1 fruit fly cellular context compared by ENCODE assay signal in genomic region chrX:13838892-13839291, dm6.
TF ChIP-seq lines count a peak whose summit lies in the region.

No protein-coding gene starts in this region.

TF ChIP-seq in whole organism, embryonic, 481 proteins besides CTCF, POLR2A, EP300 and RAD21 (continued from another document and continues in another):
- TF ChIP-seq Atf6 (GFP tag; IDR thresholded peaks at IDR 0.05; lab: Robert Waterston, UW) (peak; percentile 62; the same call in 1 of the 2 replicates), CG4820 (GFP tag; optimal IDR thresholded peaks at IDR 0.05; lab: Kevin White, UChicago) (peak; percentile 83), Rx (GFP tag; IDR thresholded peaks at IDR 0.05; lab: Robert Waterston, UW) (peak; percentile 67), dan (GFP tag; IDR thresholded peaks at IDR 0.05; lab: Robert Waterston, UW) (peak; percentile 44; the same call in 1 of the 2 replicates), Hsf (GFP tag; optimal IDR thresholded peaks at IDR 0.05; lab: Kevin White, UChicago) (peak; percentile 76), CG7271 (tag; optimal IDR thresholded peaks at IDR 0.05; lab: Kevin White, UChicago) (no peak), nerfin-2 (GFP tag; IDR thresholded peaks at IDR 0.05; lab: Robert Waterston, UW; ENCODE audit: partially characterized antibody) (no peak), CG18262 (tag; optimal IDR thresholded peaks at IDR 0.05; lab: Kevin White, UChicago) (peak; percentile 62), CG18619 (GFP tag; optimal IDR thresholded peaks at IDR 0.05; lab: Kevin White, UChicago) (peak; percentile 56), Six4 (GFP tag; optimal IDR thresholded peaks at IDR 0.05; lab: Kevin White, UChicago) (peak; percentile 48), repo (GFP tag; optimal IDR thresholded peaks at IDR 0.05; lab: Kevin White, UChicago) (peak; percentile 64), CG17385 (GFP tag; optimal IDR thresholded peaks at IDR 0.05; lab: Kevin White, UChicago) (peak; percentile 63), slp2 (GFP tag; optimal IDR thresholded peaks at IDR 0.05; lab: Kevin White, UChicago) (peak; percentile 72), CG9437 (GFP tag; optimal IDR thresholded peaks at IDR 0.05; lab: Kevin White, UChicago) (peak; percentile 49), CG7987 (GFP tag; optimal IDR thresholded peaks at IDR 0.05; lab: Kevin White, UChicago) (no peak), ERR (GFP tag; optimal IDR thresholded peaks at IDR 0.05; lab: Kevin White, UChicago) (peak; percentile 68), dimm (GFP tag; IDR thresholded peaks at IDR 0.05; lab: Robert Waterston, UW) (peak; percentile 59), CG42726 (GFP tag; IDR thresholded peaks at IDR 0.05; lab: Robert Waterston, UW; ENCODE audit: partially characterized antibody) (no peak), Mad (GFP tag; optimal IDR thresholded peaks at IDR 0.05; lab: Kevin White, UChicago) (peak; percentile 61), crc (GFP tag; optimal IDR thresholded peaks at IDR 0.05; lab: Kevin White, UChicago) (peak; percentile 59), CG1024 (GFP tag; IDR thresholded peaks at IDR 0.05; lab: Robert Waterston, UW) (peak; percentile 62), CG9215 (GFP tag; IDR thresholded peaks at IDR 0.05; lab: Robert Waterston, UW) (peak; percentile 30; the same call in 1 of the 2 replicates), CG12769 (tag; optimal IDR thresholded peaks at IDR 0.05; lab: Kevin White, UChicago) (peak; percentile 66), CG30403 (GFP tag; optimal IDR thresholded peaks at IDR 0.05; lab: Kevin White, UChicago) (peak; percentile 81), CG13624 (GFP tag; optimal IDR thresholded peaks at IDR 0.05; lab: Kevin White, UChicago) (peak; percentile 58), Xrp1 (GFP tag; IDR thresholded peaks at IDR 0.05; lab: Robert Waterston, UW) (peak; percentile 73), C15 (GFP tag; IDR thresholded peaks at IDR 0.05; lab: Robert Waterston, UW) (0 out of 3 replicates have a peak, but pooled peaks have one; percentile 35), CG8478 (optimal IDR thresholded peaks at IDR 0.05; lab: Kevin White, UChicago) (no peak), HLH3B (GFP tag; IDR thresholded peaks at IDR 0.05; lab: Robert Waterston, UW) (peak; percentile 68), btn (GFP tag; optimal IDR thresholded peaks at IDR 0.05; lab: Kevin White, UChicago) (peak; percentile 52), kah (GFP tag; optimal IDR thresholded peaks at IDR 0.05; lab: Kevin White, UChicago) (peak; percentile 38), cato (GFP tag; optimal IDR thresholded peaks at IDR 0.05; lab: Kevin White, UChicago; ENCODE audit: borderline replicate concordance) (peak; percentile 33), BtbVII (GFP tag; optimal IDR thresholded peaks at IDR 0.05; lab: Kevin White, UChicago) (peak; percentile 29), Hey (tag; optimal IDR thresholded peaks at IDR 0.05; lab: Kevin White, UChicago) (no peak), Meics (GFP tag; optimal IDR thresholded peaks at IDR 0.05; lab: Kevin White, UChicago) (peak; percentile 57), CG11695 (GFP tag; IDR thresholded peaks at IDR 0.05; lab: Robert Waterston, UW) (peak; percentile 79), D19B (GFP tag; optimal IDR thresholded peaks at IDR 0.05; lab: Kevin White, UChicago) (peak; percentile 53), D (optimal IDR thresholded peaks at IDR 0.05; lab: Kevin White, UChicago) (no peak), D (GFP tag; optimal IDR thresholded peaks at IDR 0.05; lab: Kevin White, UChicago) (peak; percentile 59), lab (GFP tag; optimal IDR thresholded peaks at IDR 0.05; lab: Kevin White, UChicago) (peak; percentile 80), row (GFP tag; IDR thresholded peaks at IDR 0.05; lab: Robert Waterston, UW) (peak; percentile 79), CG12071 (GFP tag; optimal IDR thresholded peaks at IDR 0.05; lab: Kevin White, UChicago) (peak; percentile 75), CG12391 (tag; optimal IDR thresholded peaks at IDR 0.05; lab: Kevin White, UChicago) (peak; percentile 78), CG34224 (GFP tag; IDR thresholded peaks at IDR 0.05; lab: Robert Waterston, UW; ENCODE audit: partially characterized antibody) (no peak), Usf (GFP tag; optimal IDR thresholded peaks at IDR 0.05; lab: Kevin White, UChicago) (peak; percentile 58), CG18476 (GFP tag; optimal IDR thresholded peaks at IDR 0.05; lab: Kevin White, UChicago) (peak; percentile 37), CG7839 (tag; optimal IDR thresholded peaks at IDR 0.05; lab: Kevin White, UChicago) (peak; percentile 81), Oaz (GFP tag; IDR thresholded peaks at IDR 0.05; lab: Robert Waterston, UW) (peak; percentile 56), H2.0 (GFP tag; IDR thresholded peaks at IDR 0.05; lab: Robert Waterston, UW) (peak; percentile 80), abd-A (tag; optimal IDR thresholded peaks at IDR 0.05; lab: Kevin White, UChicago) (no peak), Atf-2 (GFP tag; optimal IDR thresholded peaks at IDR 0.05; lab: Kevin White, UChicago) (peak; percentile 62), CG10366 (GFP tag; IDR thresholded peaks at IDR 0.05; lab: Robert Waterston, UW) (peak; percentile 74), cg (GFP tag; optimal IDR thresholded peaks at IDR 0.05; lab: Kevin White, UChicago) (no peak), fd96Cb (tag; optimal IDR thresholded peaks at IDR 0.05; lab: Kevin White, UChicago) (peak; percentile 69), CG12104 (GFP tag; optimal IDR thresholded peaks at IDR 0.05; lab: Kevin White, UChicago) (peak; percentile 45), Pdp1 (GFP tag; optimal IDR thresholded peaks at IDR 0.05; lab: Kevin White, UChicago) (peak; percentile 58 to 64), zfh2 (GFP tag; optimal IDR thresholded peaks at IDR 0.05; lab: Kevin White, UChicago) (peak; percentile 82), chinmo (GFP tag; IDR thresholded peaks at IDR 0.05; lab: Robert Waterston, UW; ENCODE audit: partially characterized antibody) (no peak), nerfin-1 (tag; optimal IDR thresholded peaks at IDR 0.05; lab: Kevin White, UChicago) (peak; percentile 53), CG12942 (GFP tag; optimal IDR thresholded peaks at IDR 0.05; lab: Kevin White, UChicago) (peak; percentile 32), CG17829 (tag; optimal IDR thresholded peaks at IDR 0.05; lab: Kevin White, UChicago) (peak; percentile 42), Sin3A (optimal IDR thresholded peaks at IDR 0.05; lab: Kevin White, UChicago) (no peak), oc (tag; optimal IDR thresholded peaks at IDR 0.05; lab: Kevin White, UChicago) (peak; percentile 79), CG17361 (GFP tag; IDR thresholded peaks at IDR 0.05; lab: Robert Waterston, UW) (peak; percentile 64), Dip2 (GFP tag; IDR thresholded peaks at IDR 0.05; lab: Robert Waterston, UW) (no peak), slbo (GFP tag; IDR thresholded peaks at IDR 0.05; lab: Robert Waterston, UW) (peak; percentile 73), CG14667 (GFP tag; IDR thresholded peaks at IDR 0.05; lab: Robert Waterston, UW) (peak; percentile 48), CG33213 (GFP tag; optimal IDR thresholded peaks at IDR 0.05; lab: Kevin White, UChicago) (peak; percentile 40), Dfd (GFP tag; optimal IDR thresholded peaks at IDR 0.05; lab: Kevin White, UChicago) (no peak), Max (GFP tag; optimal IDR thresholded peaks at IDR 0.05; lab: Kevin White, UChicago) (peak; percentile 37), eyg (GFP tag; optimal IDR thresholded peaks at IDR 0.05; lab: Kevin White, UChicago) (peak; percentile 33), Nf-YB (GFP tag; optimal IDR thresholded peaks at IDR 0.05; lab: Kevin White, UChicago) (peak; percentile 38), dysf (GFP tag; IDR thresholded peaks at IDR 0.05; lab: Robert Waterston, UW) (peak; percentile 79), CG6689 (GFP tag; IDR thresholded peaks at IDR 0.05; lab: Robert Waterston, UW) (peak; percentile 69), br (optimal IDR thresholded peaks at IDR 0.05; lab: Kevin White, UChicago) (no peak), Lhr (GFP tag; optimal IDR thresholded peaks at IDR 0.05; lab: Kevin White, UChicago) (peak; percentile 28), CG7963 (GFP tag; IDR thresholded peaks at IDR 0.05; lab: Robert Waterston, UW; ENCODE audit: partially characterized antibody) (no peak), CG11093 (GFP tag; IDR thresholded peaks at IDR 0.05; lab: Robert Waterston, UW) (no peak; the same call in 2 of the 3 replicates), fru (optimal IDR thresholded peaks at IDR 0.05; lab: Kevin White, UChicago) (no peak), CG1529 (GFP tag; optimal IDR thresholded peaks at IDR 0.05; lab: Kevin White, UChicago) (peak; percentile 47), slou (GFP tag; optimal IDR thresholded peaks at IDR 0.05; lab: Kevin White, UChicago) (peak; percentile 36), mirr (GFP tag; optimal IDR thresholded peaks at IDR 0.05; lab: Kevin White, UChicago) (no peak), CG3726 (GFP tag; IDR thresholded peaks at IDR 0.05; lab: Robert Waterston, UW) (peak; percentile 66; the same call in 2 of the 3 replicates), HHEX (GFP tag; optimal IDR thresholded peaks at IDR 0.05; lab: Kevin White, UChicago) (peak; percentile 76), CG32767 (GFP tag; IDR thresholded peaks at IDR 0.05; lab: Robert Waterston, UW) (peak; percentile 41; the same call in 1 of the 2 replicates), Ets65A (GFP tag; lab: Kevin White, UChicago) (peak; percentile 97), tup (GFP tag; optimal IDR thresholded peaks at IDR 0.05; lab: Kevin White, UChicago) (no peak), NC2α (GFP tag; optimal IDR thresholded peaks at IDR 0.05; lab: Kevin White, UChicago) (peak; percentile 51), Bgb (GFP tag; IDR thresholded peaks at IDR 0.05; lab: Robert Waterston, UW; ENCODE audit: partially characterized antibody) (no peak), da (GFP tag; optimal IDR thresholded peaks at IDR 0.05; lab: Kevin White, UChicago) (peak; percentile 32), ham (GFP tag; IDR thresholded peaks at IDR 0.05; lab: Robert Waterston, UW) (peak; percentile 21; the same call in 1 of the 2 replicates), Sry-δ (GFP tag; optimal IDR thresholded peaks at IDR 0.05; lab: Kevin White, UChicago) (peak; percentile 43), Elba2 (GFP tag; optimal IDR thresholded peaks at IDR 0.05; lab: Kevin White, UChicago) (peak; percentile 44), Mes4 (GFP tag; optimal IDR thresholded peaks at IDR 0.05; lab: Kevin White, UChicago) (peak; percentile 66), CG10543 (GFP tag; optimal IDR thresholded peaks at IDR 0.05; lab: Kevin White, UChicago) (peak; percentile 7), CG14965 (GFP tag; optimal IDR thresholded peaks at IDR 0.05; lab: Kevin White, UChicago; ENCODE audit: borderline replicate concordance) (peak; percentile 24), pan (optimal IDR thresholded peaks at IDR 0.05; lab: Kevin White, UChicago) (no peak), pan (GFP tag; optimal IDR thresholded peaks at IDR 0.05 in 1 of 2, IDR thresholded peaks at IDR 0.05 in 1 of 2) (peak in 1 of 2 experiments; percentile 85), Stat92E (GFP tag; optimal IDR thresholded peaks at IDR 0.05; lab: Kevin White, UChicago) (no peak), mld (GFP tag; IDR thresholded peaks at IDR 0.05; lab: Robert Waterston, UW; ENCODE audit: partially characterized antibody) (no peak), CG10565 (GFP tag; optimal IDR thresholded peaks at IDR 0.05; lab: Kevin White, UChicago) (no peak), Neu2 (GFP tag; optimal IDR thresholded peaks at IDR 0.05; lab: Kevin White, UChicago; ENCODE audit: borderline replicate concordance) (peak; percentile 20), az2 (GFP tag; optimal IDR thresholded peaks at IDR 0.05; lab: Kevin White, UChicago) (peak; percentile 77), CG7745 (tag; optimal IDR thresholded peaks at IDR 0.05; lab: Kevin White, UChicago) (no peak), gsb-n (tag; optimal IDR thresholded peaks at IDR 0.05; lab: Kevin White, UChicago) (peak; percentile 44), ase (GFP tag; IDR thresholded peaks at IDR 0.05; lab: Robert Waterston, UW) (peak; percentile 73), CG4424 (GFP tag; optimal IDR thresholded peaks at IDR 0.05; lab: Kevin White, UChicago) (peak; percentile 76), CG2199 (GFP tag; IDR thresholded peaks at IDR 0.05; lab: Robert Waterston, UW) (no peak), CG30431 (GFP tag; optimal IDR thresholded peaks at IDR 0.05; lab: Kevin White, UChicago) (peak; percentile 55), fd3F (GFP tag; optimal IDR thresholded peaks at IDR 0.05; lab: Kevin White, UChicago) (peak; percentile 13), PHDP (tag; optimal IDR thresholded peaks at IDR 0.05; lab: Kevin White, UChicago) (peak; percentile 70), prd (optimal IDR thresholded peaks at IDR 0.05; lab: Kevin White, UChicago) (no peak), prd (GFP tag; IDR thresholded peaks at IDR 0.05; lab: Robert Waterston, UW) (peak; percentile 87), stwl (tag; optimal IDR thresholded peaks at IDR 0.05; lab: Kevin White, UChicago) (no peak), CG4282 (GFP tag; optimal IDR thresholded peaks at IDR 0.05; lab: Kevin White, UChicago) (peak; percentile 41), CG9817 (tag; optimal IDR thresholded peaks at IDR 0.05; lab: Kevin White, UChicago) (peak; percentile 61), CG10462 (GFP tag; optimal IDR thresholded peaks at IDR 0.05; lab: Kevin White, UChicago) (peak; percentile 26), CG3847 (GFP tag; IDR thresholded peaks at IDR 0.05; lab: Robert Waterston, UW) (peak; percentile 55; the same call in 1 of the 2 replicates), emc (GFP tag; optimal IDR thresholded peaks at IDR 0.05; lab: Kevin White, UChicago) (peak; percentile 60), CG2875 (GFP tag; optimal IDR thresholded peaks at IDR 0.05; lab: Kevin White, UChicago) (peak; percentile 60), Nf-YA (GFP tag; IDR thresholded peaks at IDR 0.05; lab: Robert Waterston, UW) (peak; percentile 73), CG15073 (GFP tag; optimal IDR thresholded peaks at IDR 0.05; lab: Kevin White, UChicago) (no peak), run (tag; optimal IDR thresholded peaks at IDR 0.05; lab: Kevin White, UChicago) (peak; percentile 50), tap (tag; optimal IDR thresholded peaks at IDR 0.05; lab: Kevin White, UChicago) (peak; percentile 30), jigr1 (GFP tag; IDR thresholded peaks at IDR 0.05; lab: Robert Waterston, UW) (no peak), CG13296 (GFP tag; optimal IDR thresholded peaks at IDR 0.05; lab: Kevin White, UChicago) (peak; percentile 29), Fer3 (tag; optimal IDR thresholded peaks at IDR 0.05; lab: Kevin White, UChicago) (peak; percentile 51), sr (GFP tag; IDR thresholded peaks at IDR 0.05; lab: Robert Waterston, UW) (peak; percentile 63; the same call in 2 of the 3 replicates), psq (GFP tag; optimal IDR thresholded peaks at IDR 0.05; lab: Kevin White, UChicago) (no peak), CG31388 (GFP tag; optimal IDR thresholded peaks at IDR 0.05; lab: Kevin White, UChicago) (peak; percentile 23)
